Worm (Caenorhabditis elegans) whole organism, L1 larva: ENCODE data around the gene fard-1.
A peak's percentile ranks its signal among the peaks of the same experiment; 100 is the strongest.

Experiments
- C04F5.9 ChIP-seq: sonication (generic microtip); optimal IDR thresholded peaks from 2 replicates; lab custom pipeline; 2016; ENCODE audit warnings: missing genetic modification characterization, missing compliant biosample characterization
- F16B12.6 ChIP-seq: fragments of 150-350 bp; optimal IDR thresholded peaks from 2 replicates; lab custom pipeline; 2014; ENCODE audit warnings: missing biosample characterization, missing genetic modification characterization
- Y116A8C.19 ChIP-seq: sonication (generic microtip); optimal IDR thresholded peaks from 2 replicates; lab custom pipeline; 2016; ENCODE audit warnings: missing compliant biosample characterization, missing genetic modification characterization, borderline replicate concordance
- aly-2 ChIP-seq: fragments of 150-350 bp; optimal IDR thresholded peaks from 2 replicates; lab custom pipeline; 2014; ENCODE audit warnings: missing biosample characterization, missing genetic modification characterization
- blmp-1 ChIP-seq: fragments of 150-350 bp; optimal IDR thresholded peaks from 2 replicates; lab custom pipeline; 2014; ENCODE audit warnings: missing biosample characterization, missing genetic modification characterization
- ceh-8 ChIP-seq: fragments of 200-800 bp; sonication (Bioruptor generic); optimal IDR thresholded peaks from 2 replicates; lab custom pipeline; 2018; ENCODE audit warnings: mild to moderate bottlenecking, missing genetic modification characterization, moderate library complexity, missing compliant biosample characterization
- ceh-82 ChIP-seq, 3 experiments: fragments of 150-350 bp in 1 of 3; sonication (generic microtip) in 2 of 3; optimal IDR thresholded peaks; 2 replicates each; lab custom pipeline; 2014 to 2017; ENCODE audit warnings: missing biosample characterization in 3 of 3, missing genetic modification characterization in 3 of 3
- ces-1 ChIP-seq: fragments of 150-350 bp; optimal IDR thresholded peaks from 2 replicates; lab custom pipeline; 2014; ENCODE audit warnings: missing biosample characterization, missing genetic modification reagents, missing genetic modification characterization
- efl-1 ChIP-seq, 4 experiments: fragments of 150-350 bp; optimal IDR thresholded peaks in 3 of 4; peaks in 1 of 4; 1 replicate in 1 of 4; 2 replicates in 3 of 4; lab custom pipeline; 2014; ENCODE audit warnings: missing biosample characterization in 2 of 4, missing genetic modification characterization in 2 of 4, missing genetic modification reagents in 2 of 4
- efl-3 ChIP-seq: fragments of 200-800 bp; sonication (Bioruptor generic); optimal IDR thresholded peaks from 2 replicates; lab custom pipeline; 2018; ENCODE audit warnings: mild to moderate bottlenecking, missing genetic modification characterization, missing compliant biosample characterization
- egl-27 ChIP-seq, 2 experiments: fragments of 150-350 bp in 1 of 2; sonication (generic microtip); optimal IDR thresholded peaks; 3 replicates each; lab custom pipeline; 2017 to 2018; ENCODE audit warnings: missing biosample characterization in 2 of 2, missing genetic modification characterization in 2 of 2, missing genetic modification reagents in 2 of 2
- elt-2 ChIP-seq: sonication (generic microtip); optimal IDR thresholded peaks from 2 replicates; lab custom pipeline; 2016; ENCODE audit warnings: missing genetic modification characterization, mild to moderate bottlenecking, inconsistent platforms, missing compliant biosample characterization, missing genetic modification reagents
- ets-5 ChIP-seq: fragments of 200-800 bp; sonication (Bioruptor generic); IDR thresholded peaks from 2 replicates; pipeline ENCODE4 v1.3.6; 2022; ENCODE audit warnings: missing genetic modification characterization, missing compliant biosample characterization
- fkh-4 ChIP-seq: sonication (generic microtip); optimal IDR thresholded peaks from 2 replicates; lab custom pipeline; 2016; ENCODE audit warnings: missing compliant biosample characterization, missing genetic modification characterization, borderline replicate concordance
- fkh-8 ChIP-seq: sonication (generic microtip); optimal IDR thresholded peaks from 2 replicates; lab custom pipeline; 2016; ENCODE audit warnings: mild to moderate bottlenecking, missing genetic modification characterization, missing compliant biosample characterization
- grh-1 ChIP-seq: fragments of 200-800 bp; sonication (Bioruptor generic); IDR thresholded peaks from 2 replicates; pipeline ENCODE4 v1.3.6; 2022; ENCODE audit warnings: missing genetic modification reagents, missing genetic modification characterization, missing compliant biosample characterization
- hlh-17 ChIP-seq: fragments of 200-800 bp; sonication (Bioruptor generic); optimal IDR thresholded peaks from 2 replicates; lab custom pipeline; 2018; ENCODE audit warnings: missing genetic modification characterization, mild to moderate bottlenecking, missing compliant biosample characterization, moderate library complexity, borderline replicate concordance
- hlh-4 ChIP-seq: sonication (generic microtip); optimal IDR thresholded peaks from 2 replicates; lab custom pipeline; 2016; ENCODE audit warnings: mild to moderate bottlenecking, missing genetic modification characterization, missing compliant biosample characterization
- hpl-2 ChIP-seq: fragments of 150-350 bp; optimal IDR thresholded peaks from 2 replicates; lab custom pipeline; 2014; ENCODE audit warnings: missing biosample characterization, missing genetic modification reagents, missing genetic modification characterization
- isw-1 ChIP-seq: fragments of 200-800 bp; sonication (Bioruptor generic); IDR thresholded peaks from 2 replicates; pipeline ENCODE4 v1.3.6; 2022; ENCODE audit warnings: missing genetic modification characterization, missing compliant biosample characterization
- jun-1 ChIP-seq: fragments of 150-350 bp; optimal IDR thresholded peaks from 2 replicates; lab custom pipeline; 2014; ENCODE audit warnings: missing biosample characterization, missing genetic modification reagents, missing genetic modification characterization
- lin-14 ChIP-seq: fragments of 200-800 bp; sonication (Bioruptor generic); optimal IDR thresholded peaks from 2 replicates; lab custom pipeline; 2018; ENCODE audit warnings: mild to moderate bottlenecking, missing genetic modification characterization, moderate library complexity, missing compliant biosample characterization
- lin-15B ChIP-seq: fragments of 150-350 bp; sonication (generic microtip); optimal IDR thresholded peaks from 3 replicates; lab custom pipeline; 2014; ENCODE audit warnings: missing biosample characterization, missing genetic modification characterization
- lir-3 ChIP-seq: sonication (generic microtip); optimal IDR thresholded peaks from 2 replicates; lab custom pipeline; 2016; ENCODE audit warnings: mild to moderate bottlenecking, missing genetic modification characterization, moderate library complexity, missing compliant biosample characterization; ENCODE audit not compliant: poor library complexity
- mab-9 ChIP-seq: fragments of 200-800 bp; sonication (Bioruptor generic); IDR thresholded peaks from 2 replicates; pipeline ENCODE4 v1.3.6; 2022; ENCODE audit warnings: missing genetic modification reagents, missing genetic modification characterization, missing compliant biosample characterization
- mef-2 ChIP-seq: fragments of 150-350 bp; optimal IDR thresholded peaks from 2 replicates; lab custom pipeline; 2014; ENCODE audit warnings: missing biosample characterization, missing genetic modification characterization
- mep-1 ChIP-seq: fragments of 150-350 bp; optimal IDR thresholded peaks from 2 replicates; lab custom pipeline; 2014; ENCODE audit warnings: missing biosample characterization, missing genetic modification characterization
- nhr-12 ChIP-seq: sonication (generic microtip); optimal IDR thresholded peaks from 2 replicates; lab custom pipeline; 2017; ENCODE audit warnings: missing biosample characterization, missing genetic modification characterization
- nhr-28 ChIP-seq: fragments of 150-350 bp; optimal IDR thresholded peaks from 2 replicates; lab custom pipeline; 2014; ENCODE audit warnings: missing biosample characterization, missing genetic modification characterization
- nhr-47 ChIP-seq: sonication (generic microtip); optimal IDR thresholded peaks from 2 replicates; lab custom pipeline; 2016; ENCODE audit warnings: mild to moderate bottlenecking, missing genetic modification characterization, moderate library complexity, missing compliant biosample characterization
- nhr-76 ChIP-seq: sonication (generic microtip); optimal IDR thresholded peaks from 2 replicates; lab custom pipeline; 2017; ENCODE audit warnings: missing biosample characterization, missing genetic modification characterization
- nhr-77 ChIP-seq: fragments of 150-350 bp; optimal IDR thresholded peaks from 2 replicates; lab custom pipeline; 2014; ENCODE audit warnings: missing biosample characterization, missing genetic modification characterization
- nhr-85 ChIP-seq: sonication (generic microtip); peaks from one replicate; lab custom pipeline; 2016; ENCODE audit warnings: missing genetic modification characterization, inconsistent platforms, missing compliant biosample characterization
- pag-3 ChIP-seq: sonication (generic microtip); optimal IDR thresholded peaks from 2 replicates; lab custom pipeline; 2017; ENCODE audit warnings: missing genetic modification characterization, mild to moderate bottlenecking, missing compliant biosample characterization, antibody characterized with exemption, borderline replicate concordance; ENCODE audit not compliant: insufficient read depth
- rnt-1 ChIP-seq: sonication (generic microtip); optimal IDR thresholded peaks from 2 replicates; lab custom pipeline; 2016; ENCODE audit warnings: mild to moderate bottlenecking, missing genetic modification characterization, moderate library complexity, missing compliant biosample characterization
- skn-1 ChIP-seq: fragments of 150-350 bp; optimal IDR thresholded peaks from 2 replicates; lab custom pipeline; 2014; ENCODE audit warnings: missing biosample characterization, missing genetic modification characterization
- snu-23 ChIP-seq: sonication (generic microtip); optimal IDR thresholded peaks from 2 replicates; lab custom pipeline; 2016; ENCODE audit warnings: missing genetic modification characterization, missing compliant biosample characterization
- sox-4 ChIP-seq: sonication (generic microtip); optimal IDR thresholded peaks from 2 replicates; lab custom pipeline; 2016; ENCODE audit warnings: missing genetic modification characterization, missing compliant biosample characterization
- sptf-1 ChIP-seq: fragments of 150-350 bp; optimal IDR thresholded peaks from 2 replicates; lab custom pipeline; 2014; ENCODE audit warnings: missing biosample characterization, missing genetic modification characterization
- sup-37 ChIP-seq: fragments of 200-800 bp; sonication (Bioruptor generic); optimal IDR thresholded peaks from 2 replicates; lab custom pipeline; 2018; ENCODE audit warnings: mild to moderate bottlenecking, missing genetic modification characterization, missing compliant biosample characterization
- unc-62 ChIP-seq: fragments of 150-350 bp; optimal IDR thresholded peaks from 2 replicates; lab custom pipeline; 2014; ENCODE audit warnings: missing biosample characterization, missing genetic modification reagents, missing genetic modification characterization
- xbp-1 ChIP-seq: sonication (generic microtip); optimal IDR thresholded peaks from 2 replicates; lab custom pipeline; 2016; ENCODE audit warnings: missing genetic modification characterization, missing compliant biosample characterization
- ztf-11 ChIP-seq, 2 experiments: sonication (generic microtip); optimal IDR thresholded peaks; 2 replicates each; lab custom pipeline; 2016 to 2017; ENCODE audit warnings: missing genetic modification characterization in 2 of 2, missing biosample characterization in 1 of 2, missing compliant biosample characterization in 1 of 2
- ztf-4 ChIP-seq: fragments of 150-350 bp; optimal IDR thresholded peaks from 2 replicates; lab custom pipeline; 2014; ENCODE audit warnings: missing biosample characterization, missing genetic modification characterization

Gene fard-1

DNA sequence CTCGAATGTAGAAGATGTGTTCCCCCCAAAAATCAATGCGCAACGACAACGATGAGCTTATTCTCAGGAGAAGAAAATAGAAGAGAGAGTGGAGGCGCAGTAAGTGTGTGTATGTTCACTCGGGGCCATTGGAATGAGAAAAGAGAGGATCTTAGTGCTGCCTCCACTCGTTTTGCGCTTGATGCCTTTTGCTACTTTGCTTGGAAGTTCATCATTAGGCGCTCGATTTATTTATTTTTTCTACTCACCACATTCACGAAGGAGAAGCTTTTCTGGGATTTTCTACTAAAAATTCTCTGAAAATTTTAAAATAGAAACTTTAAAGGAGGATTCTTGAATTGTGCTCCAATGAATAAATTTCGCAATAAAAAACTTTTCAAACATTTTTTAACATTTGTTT is 34.9 kb upstream of the fard-1 start, which contains the start of gene F52B10.3:
F52B10.3 (minus strand) TSS at position 101 of the 400 bp plus-strand sequence.
- TF ChIP-seq skn-1 (tag; lab: Kevin White, UChicago) (no peak), lin-14 (peak; percentile 13)

DNA sequence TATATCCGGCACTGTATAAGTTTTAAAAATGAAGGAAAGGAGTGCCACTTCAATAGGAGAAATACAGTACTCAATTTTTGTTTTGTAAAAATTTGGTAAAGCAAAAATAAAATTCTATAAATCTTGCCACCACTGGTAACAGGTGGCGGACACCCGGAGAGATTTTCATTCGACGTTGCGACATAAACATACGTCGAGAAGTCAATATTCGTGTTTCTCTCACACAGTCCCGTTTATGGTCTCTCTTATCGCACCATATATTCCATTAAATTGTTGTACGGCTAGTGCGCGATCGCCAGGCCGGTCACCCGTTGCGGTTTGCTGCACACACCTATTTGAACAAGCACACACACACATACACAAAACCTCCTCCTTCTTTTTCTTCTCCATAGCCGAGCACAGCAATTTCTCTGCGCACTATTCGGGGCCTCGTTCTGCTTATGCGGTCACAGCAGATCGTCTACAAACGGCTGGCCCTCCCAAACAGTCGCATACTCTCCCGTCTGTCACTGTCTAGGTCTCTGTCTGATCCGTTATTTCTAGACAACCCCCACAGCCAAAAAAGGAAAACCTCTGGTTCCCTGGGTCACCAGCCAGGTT is 32.2 kb upstream of the fard-1 start:
- TF ChIP-seq F16B12.6: no peak
- TF ChIP-seq lin-14: peak; percentile 13
- no peak for TF ChIP-seq mab-9 (GFP tag; lab: Robert Waterston, UW)
- no peak for TF ChIP-seq ets-5 (GFP tag; lab: Robert Waterston, UW)
- TF ChIP-seq ztf-11 (tag; optimal IDR thresholded peaks at IDR 0.05; lab: Kevin White, UChicago): peak in 1 of 2 experiments; percentile 40
- no peak for TF ChIP-seq egl-27 (tag; optimal IDR thresholded peaks at IDR 0.05; lab: Kevin White, UChicago)
- no peak for TF ChIP-seq isw-1
- peak; percentile 62 for TF ChIP-seq nhr-85 (tag; lab: Kevin White, UChicago)
- TF ChIP-seq, all 84 proteins: peak for 3

- no peak for TF ChIP-seq C04F5.9 (tag; lab: Kevin White, UChicago)
- TF ChIP-seq efl-1 (optimal IDR thresholded peaks at IDR 0.05; lab: Kevin White, UChicago): no peak
- TF ChIP-seq efl-1 (GFP tag; optimal IDR thresholded peaks at IDR 0.05 in 1 of 2; lab: Kevin White, UChicago): peak in 1 of 2 experiments; percentile 30
- TF ChIP-seq nhr-47 (tag; lab: Kevin White, UChicago): no peak
- TF ChIP-seq jun-1: no peak
- peak; percentile 53 for TF ChIP-seq blmp-1 (tag; lab: Kevin White, UChicago)
- TF ChIP-seq lin-14: peak; percentile 5
Observed at ce11 chrX:2902854-2903253, 30.3 kb upstream of the fard-1 start.

DNA sequence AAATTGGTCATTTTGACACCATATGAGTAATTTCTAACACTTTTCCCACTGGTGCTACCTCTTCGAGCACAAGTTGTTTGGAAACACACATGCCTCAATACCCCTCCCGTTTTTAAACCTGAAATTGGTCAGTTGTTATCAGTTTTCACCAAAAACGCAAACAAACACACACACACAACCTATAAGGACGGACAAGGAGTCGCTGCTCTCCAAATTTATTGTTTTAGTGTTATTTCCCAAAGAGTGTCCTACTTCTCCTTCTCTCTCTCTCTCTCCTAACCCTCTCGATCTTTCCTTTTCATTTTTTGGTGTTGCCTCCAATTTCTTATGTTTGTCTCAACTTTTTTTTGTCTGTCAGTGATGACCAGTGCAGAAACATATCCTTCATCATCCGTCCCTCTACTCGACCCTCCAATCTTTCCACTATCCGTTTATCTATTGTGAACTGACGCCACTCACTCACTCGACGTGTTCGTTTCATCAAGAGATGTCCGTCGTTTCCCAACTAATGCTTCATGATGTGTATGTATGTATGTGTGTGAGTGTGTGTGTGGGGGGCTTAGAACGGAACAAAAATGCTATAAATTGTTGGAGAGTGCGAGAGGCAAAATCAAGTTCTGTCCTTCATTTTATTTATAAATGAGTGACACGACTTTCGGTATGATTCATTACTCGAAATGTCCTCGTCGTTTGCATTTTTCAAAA is 29.3 kb upstream of the fard-1 start:
- TF ChIP-seq ceh-82 (tag; optimal IDR thresholded peaks at IDR 0.05; lab: Kevin White, UChicago): no peak
- no peak for TF ChIP-seq xbp-1 (tag; lab: Kevin White, UChicago)
- no peak for TF ChIP-seq pag-3 (tag; lab: Kevin White, UChicago)
- TF ChIP-seq sup-37 (GFP tag; lab: Kevin White, UChicago): no peak
- TF ChIP-seq lir-3: no peak
- TF ChIP-seq ztf-4 (tag; lab: Kevin White, UChicago): no peak
- TF ChIP-seq nhr-85 (tag; lab: Kevin White, UChicago): no peak
- peak; percentile 50 for TF ChIP-seq mep-1 (tag; lab: Kevin White, UChicago)
- TF ChIP-seq elt-2 (tag; lab: Kevin White, UChicago): peak; percentile 44
- TF ChIP-seq nhr-77 (tag; lab: Kevin White, UChicago): no peak
- no peak for TF ChIP-seq mef-2 (tag; lab: Kevin White, UChicago)
- TF ChIP-seq fkh-8 (tag; lab: Kevin White, UChicago): no peak
- TF ChIP-seq lin-14: peak; percentile 65
- TF ChIP-seq ceh-8 (GFP tag; lab: Kevin White, UChicago): no peak
- no peak for TF ChIP-seq unc-62 (GFP tag; lab: Kevin White, UChicago)
- no peak for TF ChIP-seq hlh-17 (GFP tag; lab: Kevin White, UChicago)
- TF ChIP-seq rnt-1: no peak
- no peak for TF ChIP-seq hpl-2 (GFP tag; lab: Kevin White, UChicago)
- TF ChIP-seq hlh-4 (tag; lab: Kevin White, UChicago): no peak
- no peak for TF ChIP-seq nhr-28 (tag; lab: Kevin White, UChicago)
- TF ChIP-seq nhr-47 (tag; lab: Kevin White, UChicago): no peak
- no peak for TF ChIP-seq efl-1 (optimal IDR thresholded peaks at IDR 0.05; lab: Kevin White, UChicago)
- peak in 1 of 2 experiments; percentile 23 for TF ChIP-seq efl-1 (GFP tag; optimal IDR thresholded peaks at IDR 0.05 in 1 of 2; lab: Kevin White, UChicago)
- TF ChIP-seq snu-23 (GFP tag; lab: Kevin White, UChicago): peak; percentile 13
- no peak for TF ChIP-seq ces-1 (GFP tag; lab: Kevin White, UChicago)
- TF ChIP-seq fkh-4 (tag; lab: Kevin White, UChicago): no peak
- TF ChIP-seq nhr-12 (tag; lab: Kevin White, UChicago): no peak
- no peak for TF ChIP-seq efl-3
- no peak for TF ChIP-seq sox-4 (tag; lab: Kevin White, UChicago)
- no peak for TF ChIP-seq nhr-76 (tag; lab: Kevin White, UChicago)
- TF ChIP-seq grh-1 (GFP tag; lab: Robert Waterston, UW): no peak
- no peak for TF ChIP-seq lin-15B (tag; lab: Kevin White, UChicago)
- no peak for TF ChIP-seq sptf-1 (tag; lab: Kevin White, UChicago)
- TF ChIP-seq Y116A8C.19: no peak
- TF ChIP-seq aly-2 (tag; lab: Kevin White, UChicago): no peak
